Worm (Caenorhabditis elegans): ENCODE data around the gene gap-2.

- TF ChIP-seq T22C8.4 (GFP tag; IDR thresholded peaks at IDR 0.05) (no peak), ref-1 (GFP tag; conservative IDR thresholded peaks at IDR 0.05) (no peak), med-1 (GFP tag; optimal IDR thresholded peaks at IDR 0.05; ENCODE audit: insufficient read depth) (no peak), flt-1 (GFP tag; IDR thresholded peaks at IDR 0.05) (no peak)
These were observed 34.1 kb downstream of the gap-2 start for ce11 chrX:9506341-9506740.

Measured in whole organism, midembryonic.